Fruit fly (Drosophila melanogaster) whole organism, embryonic: ENCODE results near the gene CG9426.
A peak's percentile ranks its signal among the peaks of the same experiment; 100 is the strongest.

Source experiments
- Antp ChIP-seq: fragments of 200-800 bp; sonication (Bioruptor generic); optimal IDR thresholded peaks from 3 replicates; lab custom pipeline; 2016; ENCODE audit warnings: missing biosample characterization, missing genetic modification characterization
- Atf3 ChIP-seq: fragments of 200-800 bp; sonication (Bioruptor generic); optimal IDR thresholded peaks from 3 replicates; lab custom pipeline; 2016; ENCODE audit warnings: missing biosample characterization, missing genetic modification characterization
- CG10462 ChIP-seq: fragments of 200-800 bp; sonication (Bioruptor generic); optimal IDR thresholded peaks from 2 replicates; lab custom pipeline; 2016; ENCODE audit warnings: missing biosample characterization, missing genetic modification characterization
- CG10979 ChIP-seq: fragments of 200-800 bp; sonication (Bioruptor generic); optimal IDR thresholded peaks from 2 replicates; lab custom pipeline; 2018; ENCODE audit warnings: missing biosample characterization, mild to moderate bottlenecking, missing genetic modification characterization, moderate library complexity
- CG11696 ChIP-seq: fragments of 200-800 bp; sonication (Bioruptor generic); IDR thresholded peaks from 2 replicates; pipeline ENCODE4 v1.3.6; 2022; ENCODE audit warnings: missing biosample characterization, missing genetic modification characterization
- CG13287 ChIP-seq: fragments of 200-800 bp; sonication (Bioruptor generic); IDR thresholded peaks from 2 replicates; pipeline ENCODE4 v1.3.6; 2022; ENCODE audit warnings: missing biosample characterization, missing genetic modification characterization; ENCODE audit not compliant: partially characterized antibody
- CG13624 ChIP-seq: fragments of 200-800 bp; sonication (Bioruptor generic); optimal IDR thresholded peaks from 2 replicates; lab custom pipeline; 2016; ENCODE audit warnings: missing biosample characterization, missing genetic modification characterization
- CG13894 ChIP-seq: fragments of 200-800 bp; sonication (Bioruptor generic); optimal IDR thresholded peaks from 3 replicates; lab custom pipeline; 2018; ENCODE audit warnings: missing biosample characterization, mild to moderate bottlenecking, missing genetic modification characterization, moderate library complexity
- CG15696 ChIP-seq: fragments of 200-800 bp; sonication (Bioruptor generic); optimal IDR thresholded peaks from 2 replicates; lab custom pipeline; 2019; ENCODE audit warnings: missing biosample characterization, mild to moderate bottlenecking, missing genetic modification characterization, moderate library complexity
- CG1602 ChIP-seq: fragments of 200-800 bp; sonication (Bioruptor generic); optimal IDR thresholded peaks from 3 replicates; lab custom pipeline; 2016; ENCODE audit warnings: missing biosample characterization, missing genetic modification characterization
- CG1647 ChIP-seq: fragments of 200-800 bp; sonication (Bioruptor generic); optimal IDR thresholded peaks from 3 replicates; lab custom pipeline; 2016; ENCODE audit warnings: missing biosample characterization, missing genetic modification characterization
- CG1792 ChIP-seq: fragments of 200-800 bp; sonication (Bioruptor generic); optimal IDR thresholded peaks from 2 replicates; lab custom pipeline; 2016; ENCODE audit warnings: missing biosample characterization, missing genetic modification characterization
- CG32532 ChIP-seq: fragments of 200-800 bp; sonication (Bioruptor generic); IDR thresholded peaks from 2 replicates; pipeline ENCODE4 v1.3.6; 2022; ENCODE audit warnings: missing biosample characterization, missing genetic modification characterization
- CG3407 ChIP-seq: fragments of 200-800 bp; sonication (Bioruptor generic); optimal IDR thresholded peaks from 2 replicates; lab custom pipeline; 2018; ENCODE audit warnings: missing biosample characterization, mild to moderate bottlenecking, missing genetic modification characterization
- CG3847 ChIP-seq: fragments of 200-800 bp; sonication (Bioruptor generic); IDR thresholded peaks from 2 replicates; pipeline ENCODE4 v1.3.6; 2022; ENCODE audit warnings: missing biosample characterization, missing genetic modification characterization
- CG5953 ChIP-seq: fragments of 200-800 bp; sonication (Bioruptor generic); IDR thresholded peaks from 2 replicates; pipeline ENCODE4 v1.3.6; 2022; ENCODE audit warnings: missing biosample characterization, missing genetic modification characterization
- CG6175 ChIP-seq: fragments of 200-800 bp; sonication (Bioruptor generic); IDR thresholded peaks from 3 replicates; pipeline ENCODE4 v1.3.6; 2022; ENCODE audit warnings: missing biosample characterization, missing genetic modification characterization
- CG8765 ChIP-seq: fragments of 200-800 bp; sonication (Bioruptor generic); IDR thresholded peaks from 2 replicates; pipeline ENCODE4 v1.3.6; 2022; ENCODE audit warnings: missing biosample characterization, missing genetic modification characterization
- CG9932 ChIP-seq: fragments of 200-800 bp; sonication (Bioruptor generic); IDR thresholded peaks from 2 replicates; pipeline ENCODE4 v1.3.6; 2022; ENCODE audit warnings: missing biosample characterization, missing genetic modification characterization
- Doc2 ChIP-seq: fragments of 200-800 bp; sonication (Bioruptor generic); IDR thresholded peaks from 2 replicates; pipeline ENCODE4 v1.3.6; 2022; ENCODE audit warnings: missing biosample characterization, missing genetic modification characterization
- Doc3 ChIP-seq: fragments of 200-800 bp; sonication (Bioruptor generic); IDR thresholded peaks from 3 replicates; pipeline ENCODE4 v1.3.6; 2022; ENCODE audit warnings: missing biosample characterization, missing genetic modification characterization; ENCODE audit not compliant: partially characterized antibody
- Fer1 ChIP-seq: fragments of 200-800 bp; sonication (Bioruptor generic); optimal IDR thresholded peaks from 2 replicates; lab custom pipeline; 2017; ENCODE audit warnings: missing biosample characterization, mild to moderate bottlenecking, missing genetic modification characterization
- Gsc ChIP-seq: fragments of 200-800 bp; sonication (Bioruptor generic); IDR thresholded peaks from 2 replicates; pipeline ENCODE4 v1.3.6; 2022; ENCODE audit warnings: missing biosample characterization, missing genetic modification characterization
- Hand ChIP-seq: fragments of 200-800 bp; sonication (Bioruptor generic); optimal IDR thresholded peaks from 2 replicates; lab custom pipeline; 2017; ENCODE audit warnings: mild to moderate bottlenecking, missing biosample characterization, missing genetic modification reagents, missing genetic modification characterization
- Mad ChIP-seq: fragments of 200-800 bp; sonication (Bioruptor generic); optimal IDR thresholded peaks from 2 replicates; lab custom pipeline; 2016; ENCODE audit warnings: missing biosample characterization, missing genetic modification characterization
- Mes4 ChIP-seq: fragments of 200-800 bp; sonication (Bioruptor generic); optimal IDR thresholded peaks from 2 replicates; lab custom pipeline; 2016; ENCODE audit warnings: missing biosample characterization, missing genetic modification characterization
- Ssrp ChIP-seq: fragments of 200-800 bp; sonication (Bioruptor generic); optimal IDR thresholded peaks from 2 replicates; lab custom pipeline; 2018; ENCODE audit warnings: missing biosample characterization, mild to moderate bottlenecking, missing genetic modification characterization, moderate library complexity
- Taf1 ChIP-seq: fragments of 200-800 bp; sonication (Bioruptor generic); IDR thresholded peaks from 2 replicates; pipeline ENCODE4 v1.3.6; 2022; ENCODE audit warnings: missing biosample characterization, missing genetic modification characterization
- abd-A ChIP-seq: fragments of 200-800 bp; sonication (Bioruptor generic); optimal IDR thresholded peaks from 3 replicates; lab custom pipeline; 2019; ENCODE audit warnings: missing biosample characterization, mild to moderate bottlenecking, missing genetic modification characterization, moderate library complexity
- btn ChIP-seq: fragments of 200-800 bp; sonication (Bioruptor generic); optimal IDR thresholded peaks from 2 replicates; lab custom pipeline; 2016; ENCODE audit warnings: missing biosample characterization, missing genetic modification characterization
- cas ChIP-seq: fragments of 200-800 bp; sonication (Bioruptor generic); IDR thresholded peaks from 2 replicates; pipeline ENCODE4 v1.3.6; 2022; ENCODE audit warnings: missing biosample characterization, missing genetic modification characterization
- chm ChIP-seq: fragments of 200-800 bp; sonication (Bioruptor generic); IDR thresholded peaks from 2 replicates; pipeline ENCODE4 v1.3.6; 2022; ENCODE audit warnings: missing biosample characterization, missing genetic modification characterization
- crol ChIP-seq: fragments of 200-800 bp; sonication (Bioruptor generic); IDR thresholded peaks from 2 replicates; pipeline ENCODE4 v1.3.6; 2022; ENCODE audit warnings: missing biosample characterization, missing genetic modification characterization
- da ChIP-seq: fragments of 200-800 bp; sonication (Bioruptor generic); optimal IDR thresholded peaks from 2 replicates; lab custom pipeline; 2016; ENCODE audit warnings: missing biosample characterization, missing genetic modification characterization
- exex ChIP-seq: fragments of 200-800 bp; sonication (Bioruptor generic); optimal IDR thresholded peaks from 4 replicates; lab custom pipeline; 2018; ENCODE audit warnings: missing biosample characterization, mild to moderate bottlenecking, missing genetic modification characterization, moderate library complexity
- fd3F ChIP-seq: fragments of 200-800 bp; sonication (Bioruptor generic); optimal IDR thresholded peaks from 2 replicates; lab custom pipeline; 2018; ENCODE audit warnings: missing biosample characterization, mild to moderate bottlenecking, missing genetic modification characterization, moderate library complexity
- gce ChIP-seq: fragments of 200-800 bp; sonication (Bioruptor generic); IDR thresholded peaks from 3 replicates; pipeline ENCODE4 v1.3.6; 2022; ENCODE audit warnings: missing biosample characterization, missing genetic modification characterization
- gem ChIP-seq: fragments of 200-800 bp; sonication (Bioruptor generic); optimal IDR thresholded peaks from 2 replicates; lab custom pipeline; 2019; ENCODE audit warnings: missing biosample characterization, mild to moderate bottlenecking, missing genetic modification characterization, moderate library complexity
- gt ChIP-seq: fragments of 200-800 bp; sonication (Bioruptor generic); IDR thresholded peaks from 2 replicates; pipeline ENCODE4 v1.3.6; 2022; ENCODE audit warnings: missing biosample characterization, missing genetic modification characterization
- knrl ChIP-seq: fragments of 200-800 bp; sonication (Bioruptor generic); IDR thresholded peaks from 3 replicates; pipeline ENCODE4 v1.3.6; 2022; ENCODE audit warnings: missing biosample characterization, missing genetic modification characterization; ENCODE audit not compliant: partially characterized antibody
- nau ChIP-seq: fragments of 200-800 bp; sonication (Bioruptor generic); optimal IDR thresholded peaks from 3 replicates; lab custom pipeline; 2017; ENCODE audit warnings: missing biosample characterization, mild to moderate bottlenecking, missing genetic modification characterization, missing genetic modification reagents
- odd ChIP-seq: fragments of 200-800 bp; sonication (Bioruptor generic); optimal IDR thresholded peaks from 2 replicates; lab custom pipeline; 2017; ENCODE audit warnings: missing biosample characterization, mild to moderate bottlenecking, missing genetic modification characterization
- onecut ChIP-seq: fragments of 200-800 bp; sonication (Bioruptor generic); IDR thresholded peaks from 2 replicates; pipeline ENCODE4 v1.3.6; 2022; ENCODE audit warnings: missing biosample characterization, missing genetic modification characterization
- org-1 ChIP-seq: fragments of 200-800 bp; sonication (Bioruptor generic); optimal IDR thresholded peaks from 2 replicates; lab custom pipeline; 2017; ENCODE audit warnings: missing biosample characterization, missing genetic modification characterization
- pum ChIP-seq: fragments of 200-800 bp; sonication (Bioruptor generic); optimal IDR thresholded peaks from 2 replicates; lab custom pipeline; 2016; ENCODE audit warnings: missing biosample characterization, missing genetic modification characterization
- sisA ChIP-seq: fragments of 200-800 bp; sonication (Bioruptor generic); IDR thresholded peaks from 2 replicates; pipeline ENCODE4 v1.3.6; 2022; ENCODE audit warnings: missing biosample characterization, missing genetic modification characterization
- tio ChIP-seq: fragments of 200-800 bp; sonication (Bioruptor generic); optimal IDR thresholded peaks from 2 replicates; lab custom pipeline; 2017; ENCODE audit warnings: missing biosample characterization, missing genetic modification characterization, inconsistent platforms
- tna ChIP-seq: fragments of 200-800 bp; sonication (Bioruptor generic); IDR thresholded peaks from 2 replicates; pipeline ENCODE4 v1.3.6; 2022; ENCODE audit warnings: missing biosample characterization, missing genetic modification characterization; ENCODE audit not compliant: partially characterized antibody
- vfl ChIP-seq: fragments of 200-800 bp; sonication (Bioruptor generic); optimal IDR thresholded peaks from 2 replicates; lab custom pipeline; 2016; ENCODE audit warnings: missing biosample characterization, missing genetic modification characterization
- vvl ChIP-seq: fragments of 200-800 bp; sonication (Bioruptor generic); IDR thresholded peaks from 2 replicates; pipeline ENCODE4 v1.3.6; 2022; ENCODE audit warnings: missing biosample characterization, missing genetic modification characterization
- wdn ChIP-seq: fragments of 200-800 bp; sonication (Bioruptor generic); IDR thresholded peaks from 2 replicates; pipeline ENCODE4 v1.3.6; 2022; ENCODE audit warnings: missing biosample characterization, missing genetic modification characterization
- zen2 ChIP-seq: fragments of 200-800 bp; sonication (Bioruptor generic); IDR thresholded peaks from 3 replicates; pipeline ENCODE4 v1.3.6; 2022; ENCODE audit warnings: missing biosample characterization, missing genetic modification characterization; ENCODE audit not compliant: partially characterized antibody

The CG9426 gene

DNA sequence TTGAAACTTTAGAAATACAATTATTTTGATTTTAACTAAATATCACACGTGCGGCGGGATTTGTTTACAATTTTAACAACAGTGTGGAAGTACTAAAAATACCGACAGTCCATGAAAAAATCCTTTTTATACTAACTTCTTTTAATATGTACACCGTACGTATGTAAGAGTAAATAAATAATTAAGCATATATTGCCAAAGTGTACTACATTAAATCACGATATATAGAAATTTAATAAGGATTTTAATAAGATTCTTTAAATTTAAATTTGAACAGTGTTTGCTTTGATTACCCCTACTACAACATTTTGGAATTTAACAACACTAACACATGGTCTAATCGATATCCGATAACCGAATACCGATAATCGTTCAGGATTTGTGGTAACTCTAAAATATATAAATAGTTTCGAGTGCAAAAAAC lies 2.5 kb upstream of the CG9426 start, which contains the start of the genes Ski6 and CG16812 (continued):
- TF ChIP-seq CG1792 (GFP tag; lab: Kevin White, UChicago) (no peak), da (GFP tag; lab: Kevin White, UChicago) (no peak), CG6175 (GFP tag; lab: Robert Waterston, UW) (no peak), gem (tag; lab: Kevin White, UChicago) (peak; percentile 89), CG1647 (GFP tag; lab: Kevin White, UChicago) (no peak), exex (tag; lab: Kevin White, UChicago) (no peak), Ssrp (tag; lab: Kevin White, UChicago) (peak; percentile 56), Antp (GFP tag; lab: Kevin White, UChicago) (no peak), CG9932 (peak; percentile 78), CG3847 (GFP tag; lab: Robert Waterston, UW) (peak; percentile 69), CG11696 (0 out of 2 replicates have a peak, but pooled peaks have one; percentile 36), wdn (GFP tag; lab: Robert Waterston, UW) (peak; percentile 41; the same call in 1 of the 2 replicates), nau (GFP tag; lab: Kevin White, UChicago) (no peak), pum (peak; percentile 33), sisA (GFP tag; lab: Robert Waterston, UW) (0 out of 2 replicates have a peak, but pooled peaks have one; percentile 16), CG1602 (GFP tag; lab: Kevin White, UChicago) (peak; percentile 60), onecut (peak; percentile 46), btn (GFP tag; lab: Kevin White, UChicago) (no peak), tio (GFP tag; lab: Kevin White, UChicago) (no peak), Gsc (no peak), vfl (peak; percentile 10), zen2 (GFP tag; lab: Robert Waterston, UW) (no peak), gt (no peak), tna (GFP tag; lab: Robert Waterston, UW) (no peak), Mes4 (GFP tag; lab: Kevin White, UChicago) (no peak), Taf1 (no peak), Fer1 (GFP tag; lab: Kevin White, UChicago) (no peak), fd3F (GFP tag; lab: Kevin White, UChicago) (peak; percentile 66), vvl (peak; percentile 84), crol (GFP tag; lab: Robert Waterston, UW) (no peak), Doc3 (no peak; the same call in 2 of the 3 replicates), chm (GFP tag; lab: Robert Waterston, UW) (no peak), CG32532 (GFP tag; lab: Robert Waterston, UW) (peak; percentile 83), Hand (GFP tag; lab: Kevin White, UChicago) (no peak), CG5953 (GFP tag; lab: Robert Waterston, UW) (no peak), CG10979 (tag; lab: Kevin White, UChicago) (peak; percentile 67), CG3407 (GFP tag; lab: Kevin White, UChicago) (peak; percentile 34), knrl (no peak), Atf3 (GFP tag; lab: Kevin White, UChicago) (no peak), org-1 (GFP tag; lab: Kevin White, UChicago) (no peak), abd-A (tag; lab: Kevin White, UChicago) (no peak), CG10462 (peak; percentile 40), odd (GFP tag; lab: Kevin White, UChicago) (no peak), CG8765 (GFP tag; lab: Robert Waterston, UW) (no peak), CG15696 (tag; lab: Kevin White, UChicago) (peak; percentile 73), CG13894 (tag; lab: Kevin White, UChicago) (no peak), Doc2 (GFP tag; lab: Robert Waterston, UW) (no peak), cas (GFP tag; lab: Robert Waterston, UW) (peak; percentile 73), CG13624 (GFP tag; lab: Kevin White, UChicago) (peak; percentile 31), CG13287 (GFP tag; lab: Robert Waterston, UW) (peak; percentile 65), Mad (GFP tag; lab: Kevin White, UChicago) (peak; percentile 32), gce (GFP tag; lab: Robert Waterston, UW) (no peak)
